Fruit fly (Drosophila melanogaster) whole organism, embryonic: ENCODE measurements around the gene CG32437.

Source experiments
- CG1792 ChIP-seq: fragments of 200-800 bp; sonication (Bioruptor generic); optimal IDR thresholded peaks from 2 replicates; lab custom pipeline; 2016; ENCODE audit warnings: missing biosample characterization, missing genetic modification characterization
- CG34376 ChIP-seq: fragments of 200-800 bp; sonication (Bioruptor generic); optimal IDR thresholded peaks from 2 replicates; lab custom pipeline; 2018; ENCODE audit warnings: missing biosample characterization, mild to moderate bottlenecking, missing genetic modification characterization
- CG6813 ChIP-seq: fragments of 200-800 bp; sonication (Bioruptor generic); optimal IDR thresholded peaks from 2 replicates; lab custom pipeline; 2017; ENCODE audit warnings: missing biosample characterization, missing genetic modification characterization, mild to moderate bottlenecking, moderate library complexity, missing genetic modification reagents
- CG7839 ChIP-seq: fragments of 200-800 bp; sonication (Bioruptor generic); optimal IDR thresholded peaks from 3 replicates; lab custom pipeline; 2018; ENCODE audit warnings: missing biosample characterization, mild to moderate bottlenecking, missing genetic modification characterization, moderate library complexity
- HLH3B ChIP-seq: fragments of 200-800 bp; sonication (Bioruptor generic); IDR thresholded peaks from 2 replicates; pipeline ENCODE4 v1.3.6; 2022; ENCODE audit warnings: missing biosample characterization, missing genetic modification characterization
- psq ChIP-seq: fragments of 200-800 bp; sonication (Bioruptor generic); optimal IDR thresholded peaks from 2 replicates; lab custom pipeline; 2017; ENCODE audit warnings: missing biosample characterization, missing genetic modification characterization
- trem ChIP-seq: fragments of 200-800 bp; optimal IDR thresholded peaks from 3 replicates; lab custom pipeline; 2019; ENCODE audit warnings: missing biosample characterization, mild to moderate bottlenecking, missing genetic modification characterization, moderate library complexity

DNA sequence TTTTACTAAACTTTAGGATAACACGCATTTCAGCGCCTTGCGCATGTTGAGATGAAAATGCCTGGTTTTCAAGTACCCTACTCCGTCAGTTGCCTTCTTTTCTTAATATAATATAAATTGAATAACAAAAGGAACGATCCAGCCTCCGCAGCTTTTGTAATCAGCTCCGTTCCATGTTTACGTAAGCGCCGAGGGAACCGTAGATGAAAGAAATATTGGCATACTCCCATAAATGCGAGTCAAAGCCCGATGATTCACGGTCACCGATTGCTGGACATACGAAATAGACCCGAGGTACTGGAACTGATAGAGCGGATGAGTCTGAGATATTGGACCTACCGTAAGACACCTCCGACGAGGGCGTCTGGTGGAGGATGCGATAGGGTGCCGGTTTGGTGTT, 14.9 kb upstream of the CG32437 start:
- TF ChIP-seq CG6813 (no peak), CG1792 (GFP tag; lab: Kevin White, UChicago) (no peak), CG7839 (tag; lab: Kevin White, UChicago) (no peak), psq (no peak), CG34376 (GFP tag; lab: Kevin White, UChicago) (no peak), trem (no peak), HLH3B (GFP tag; lab: Robert Waterston, UW) (no peak)
